Fruit fly (Drosophila melanogaster) whole organism, wandering third instar larva: ENCODE measurements around the gene Pvf1.
A peak's percentile ranks its signal among the peaks of the same experiment; 100 is the strongest.

Experiments used
- CG32264 ChIP-seq: fragments of 200-800 bp; sonication (Bioruptor generic); optimal IDR thresholded peaks from 2 replicates; lab custom pipeline; 2016; ENCODE audit warnings: missing biosample characterization, missing genetic modification characterization
- CrebA ChIP-seq: fragments of 200-800 bp; sonication (Bioruptor generic); optimal IDR thresholded peaks from 2 replicates; lab custom pipeline; 2016; ENCODE audit warnings: missing biosample characterization, mild to moderate bottlenecking, missing genetic modification characterization, borderline replicate concordance
- Dif ChIP-seq: fragments of 200-275, 200-300 bp; sonication (Bioruptor generic); optimal IDR thresholded peaks from 2 replicates; lab custom pipeline; 2018; ENCODE audit warnings: missing biosample characterization, missing genetic modification characterization; ENCODE audit not compliant: partially characterized antibody
- GATAd ChIP-seq: sonication (Bioruptor generic); optimal IDR thresholded peaks from 2 replicates; lab custom pipeline; 2016; ENCODE audit warnings: missing biosample characterization, missing genetic modification characterization
- HLH106 ChIP-seq: fragments of 200-800 bp; optimal IDR thresholded peaks from 3 replicates; lab custom pipeline; 2019; ENCODE audit warnings: missing biosample characterization, mild to moderate bottlenecking, missing genetic modification characterization, moderate library complexity
- Hr78 ChIP-seq: fragments of >200 bp; optimal IDR thresholded peaks from 2 replicates; lab custom pipeline; 2017; ENCODE audit warnings: missing biosample characterization, missing genetic modification characterization
- Hr83 ChIP-seq: fragments of 200-300 bp; sonication (Bioruptor generic); optimal IDR thresholded peaks from 2 replicates; lab custom pipeline; 2016; ENCODE audit warnings: missing biosample characterization, mild to moderate bottlenecking, missing genetic modification characterization, moderate library complexity; ENCODE audit not compliant: poor library complexity, severe bottlenecking
- Jra ChIP-seq: sonication (Bioruptor generic); optimal IDR thresholded peaks from 2 replicates; lab custom pipeline; 2016; ENCODE audit warnings: missing biosample characterization, missing genetic modification characterization
- Myc ChIP-seq: fragments of >200 bp; optimal IDR thresholded peaks from 2 replicates; lab custom pipeline; 2017
- N ChIP-seq: fragments of >200 bp; optimal IDR thresholded peaks from 2 replicates; lab custom pipeline; 2018; ENCODE audit warnings: missing biosample characterization, missing external identifiers, missing genetic modification characterization
- OdsH ChIP-seq: fragments of 200-800 bp; sonication (Bioruptor generic); optimal IDR thresholded peaks from 2 replicates; lab custom pipeline; 2016; ENCODE audit warnings: missing biosample characterization, mild to moderate bottlenecking, missing genetic modification characterization
- Rel ChIP-seq, 2 experiments: fragments of 200-800 bp; sonication (Bioruptor generic) in 1 of 2; optimal IDR thresholded peaks; 2 replicates in 1 of 2; 3 replicates in 1 of 2; lab custom pipeline; 2016 to 2019; ENCODE audit warnings: mild to moderate bottlenecking in 2 of 2, missing biosample characterization in 2 of 2, missing genetic modification characterization in 2 of 2, moderate library complexity in 1 of 2
- Sp1 ChIP-seq: fragments of 200-800 bp; sonication (Bioruptor generic); optimal IDR thresholded peaks from 3 replicates; lab custom pipeline; 2019; ENCODE audit warnings: missing biosample characterization, mild to moderate bottlenecking, missing genetic modification characterization, moderate library complexity
- Vsx2 ChIP-seq: fragments of 200-300, 225-300 bp; sonication (Bioruptor generic); optimal IDR thresholded peaks from 2 replicates; lab custom pipeline; 2018; ENCODE audit warnings: missing biosample characterization, missing genetic modification characterization; ENCODE audit not compliant: partially characterized antibody
- br ChIP-seq: fragments of 200-800 bp; sonication (Bioruptor generic); optimal IDR thresholded peaks from 2 replicates; lab custom pipeline; 2016; ENCODE audit warnings: missing biosample characterization, missing genetic modification characterization
- brk ChIP-seq: fragments of 200-800 bp; sonication (Bioruptor generic); optimal IDR thresholded peaks from 2 replicates; lab custom pipeline; 2016; ENCODE audit warnings: missing biosample characterization, mild to moderate bottlenecking, missing genetic modification characterization
- dl ChIP-seq, 2 experiments: fragments of 175-275, 200-275 bp in 1 of 2; fragments of 200-275 bp in 1 of 2; sonication (Bioruptor generic); optimal IDR thresholded peaks; lab custom pipeline; 2018; ENCODE audit warnings: mild to moderate bottlenecking in 2 of 2, missing biosample characterization in 2 of 2, missing genetic modification characterization in 2 of 2, moderate library complexity in 2 of 2; ENCODE audit not compliant: partially characterized antibody in 2 of 2, insufficient read depth in 1 of 2
- dmrt93B ChIP-seq: fragments of 200-800 bp; sonication (Bioruptor generic); optimal IDR thresholded peaks from 2 replicates; lab custom pipeline; 2018; ENCODE audit warnings: missing biosample characterization, mild to moderate bottlenecking, missing genetic modification characterization
- dsf ChIP-seq: sonication (Bioruptor generic); optimal IDR thresholded peaks from 2 replicates; lab custom pipeline; 2016; ENCODE audit warnings: missing biosample characterization, missing genetic modification characterization, borderline replicate concordance
- foxo ChIP-seq, 2 experiments: fragments of 200-800 bp; sonication (Bioruptor generic); optimal IDR thresholded peaks; 2 replicates in 1 of 2; 3 replicates in 1 of 2; lab custom pipeline; 2016 to 2017; ENCODE audit warnings: missing biosample characterization in 2 of 2, missing genetic modification characterization in 2 of 2
- fru ChIP-seq: fragments of 200-800 bp; sonication (Bioruptor generic); optimal IDR thresholded peaks from 3 replicates; lab custom pipeline; 2016; ENCODE audit warnings: missing biosample characterization, mild to moderate bottlenecking, missing genetic modification characterization
- h ChIP-seq: fragments of 200-800 bp; sonication (Bioruptor generic); optimal IDR thresholded peaks from 3 replicates; lab custom pipeline; 2016; ENCODE audit warnings: missing biosample characterization, mild to moderate bottlenecking, missing genetic modification characterization
- jim ChIP-seq: fragments of 175-275, 200-325 bp; sonication (Bioruptor generic); optimal IDR thresholded peaks from 2 replicates; lab custom pipeline; 2016; ENCODE audit warnings: missing biosample characterization, mild to moderate bottlenecking, missing genetic modification characterization
- lola ChIP-seq: fragments of >200 bp; optimal IDR thresholded peaks from 2 replicates; lab custom pipeline; 2017; ENCODE audit warnings: missing biosample characterization, missing genetic modification characterization
- pan ChIP-seq: fragments of >200 bp; optimal IDR thresholded peaks from 2 replicates; lab custom pipeline; 2017
- psq ChIP-seq: fragments of 200-800 bp; sonication (Bioruptor generic); optimal IDR thresholded peaks from 3 replicates; lab custom pipeline; 2017; ENCODE audit warnings: missing biosample characterization, mild to moderate bottlenecking, missing genetic modification characterization, moderate library complexity
- rgr ChIP-seq: fragments of 200-800 bp; sonication (Bioruptor generic); optimal IDR thresholded peaks from 3 replicates; lab custom pipeline; 2016; ENCODE audit warnings: missing biosample characterization, mild to moderate bottlenecking, missing genetic modification characterization
- sage ChIP-seq: fragments of 200-800 bp; sonication (Bioruptor generic); optimal IDR thresholded peaks from 2 replicates; lab custom pipeline; 2016; ENCODE audit warnings: missing biosample characterization, mild to moderate bottlenecking, missing genetic modification characterization
- sv ChIP-seq: fragments of 200-800 bp; sonication (Bioruptor generic); optimal IDR thresholded peaks from 3 replicates; lab custom pipeline; 2016; ENCODE audit warnings: missing biosample characterization, missing genetic modification characterization
- tai ChIP-seq: sonication (Bioruptor generic); optimal IDR thresholded peaks from 2 replicates; lab custom pipeline; 2016; ENCODE audit warnings: missing biosample characterization, missing genetic modification characterization
- usp ChIP-seq: fragments of >200 bp; optimal IDR thresholded peaks from 2 replicates; lab custom pipeline; 2017; ENCODE audit warnings: missing biosample characterization, missing genetic modification characterization
- woc ChIP-seq: sonication (Bioruptor generic); optimal IDR thresholded peaks from 2 replicates; lab custom pipeline; 2016; ENCODE audit warnings: missing biosample characterization, mild to moderate bottlenecking, missing genetic modification characterization

The Pvf1 gene

dm6 chrX:18863748-18864482 is 31.4 kb downstream of the Pvf1 start, which contains the start of the genes CG7326 and Dora (continued):
- peak; percentile 71 for TF ChIP-seq N (GFP tag; lab: Kevin White, UChicago)
- no peak for TF ChIP-seq foxo (GFP tag; optimal IDR thresholded peaks at IDR 0.05; lab: Kevin White, UChicago)
- peak; percentile 31 for TF ChIP-seq h (GFP tag; lab: Kevin White, UChicago)
- no peak for TF ChIP-seq jim
- no peak for TF ChIP-seq sage (GFP tag; lab: Kevin White, UChicago)
- TF ChIP-seq tai (GFP tag; lab: Kevin White, UChicago), result no peak
- no peak for TF ChIP-seq CG32264 (GFP tag; lab: Kevin White, UChicago)
- no peak for TF ChIP-seq dmrt93B (GFP tag; lab: Kevin White, UChicago)
- TF ChIP-seq Sp1 (GFP tag; lab: Kevin White, UChicago), result no peak
- no peak for TF ChIP-seq brk (GFP tag; lab: Kevin White, UChicago)
- no peak for TF ChIP-seq GATAd (GFP tag; lab: Kevin White, UChicago)

dm6 chrX:18864483-18865358 is 32.2 kb downstream of the Pvf1 start:
- peak; percentile 82 for TF ChIP-seq psq (GFP tag; lab: Kevin White, UChicago)
- TF ChIP-seq tai (GFP tag; lab: Kevin White, UChicago), result no peak
- peak in 1 of 2 experiments; percentile 61 for TF ChIP-seq dl (GFP tag; optimal IDR thresholded peaks at IDR 0.05; lab: Kevin White, UChicago; ENCODE audit: insufficient read depth in 1 of 2, partially characterized antibody in 2 of 2)
- TF ChIP-seq woc (GFP tag; lab: Kevin White, UChicago), result no peak
- TF ChIP-seq N (GFP tag; lab: Kevin White, UChicago), result no peak
- no peak for TF ChIP-seq Rel (GFP tag; optimal IDR thresholded peaks at IDR 0.05; lab: Kevin White, UChicago)
- TF ChIP-seq Rel (tag; optimal IDR thresholded peaks at IDR 0.05; lab: Kevin White, UChicago), result peak; percentile 52
- peak; percentile 19 for TF ChIP-seq Dif
- no peak for TF ChIP-seq sage (GFP tag; lab: Kevin White, UChicago)

- TF ChIP-seq dmrt93B (GFP tag; lab: Kevin White, UChicago) (no peak), dl (GFP tag; optimal IDR thresholded peaks at IDR 0.05; lab: Kevin White, UChicago; ENCODE audit: insufficient read depth in 1 of 2, partially characterized antibody in 2 of 2) (no peak), CrebA (GFP tag; lab: Kevin White, UChicago) (no peak), psq (GFP tag; lab: Kevin White, UChicago) (peak; percentile 73)
- TF ChIP-seq, all 38 proteins: peak for 1
Measured at dm6 chrX:18866289-18866832, 33.9 kb downstream of the Pvf1 start.

- no peak for TF ChIP-seq jim
- no peak for TF ChIP-seq fru (GFP tag; lab: Kevin White, UChicago)
- no peak for TF ChIP-seq GATAd (GFP tag; lab: Kevin White, UChicago)
- no peak for TF ChIP-seq HLH106 (tag; lab: Kevin White, UChicago)
- no peak for TF ChIP-seq rgr (GFP tag; lab: Kevin White, UChicago)
- no peak for TF ChIP-seq h (GFP tag; lab: Kevin White, UChicago)
- TF ChIP-seq psq (GFP tag; lab: Kevin White, UChicago), result no peak
- no peak for TF ChIP-seq Hr78 (GFP tag; lab: Kevin White, UChicago)
- TF ChIP-seq Dif, result no peak
- TF ChIP-seq Sp1 (GFP tag; lab: Kevin White, UChicago), result no peak
- TF ChIP-seq lola (GFP tag; lab: Kevin White, UChicago), result no peak
Measured at dm6 chrX:18868142-18868541, 35.7 kb downstream of the Pvf1 start.

dm6 chrX:18869489-18870132 is 37.1 kb downstream of the Pvf1 start:
- TF ChIP-seq Jra (GFP tag; lab: Kevin White, UChicago) (no peak), psq (GFP tag; lab: Kevin White, UChicago) (peak; percentile 54), Sp1 (GFP tag; lab: Kevin White, UChicago) (peak; percentile 60), dsf (GFP tag; lab: Kevin White, UChicago) (no peak), sage (GFP tag; lab: Kevin White, UChicago) (no peak), dl (GFP tag; optimal IDR thresholded peaks at IDR 0.05; lab: Kevin White, UChicago; ENCODE audit: insufficient read depth in 1 of 2, partially characterized antibody in 2 of 2) (no peak), br (GFP tag; lab: Kevin White, UChicago) (peak; percentile 64), Myc (lab: Kevin White, UChicago) (peak; percentile 49), GATAd (GFP tag; lab: Kevin White, UChicago) (no peak), CG32264 (GFP tag; lab: Kevin White, UChicago) (peak; percentile 19), dmrt93B (GFP tag; lab: Kevin White, UChicago) (no peak), Vsx2 (GFP tag; lab: Kevin White, UChicago) (no peak), HLH106 (tag; lab: Kevin White, UChicago) (peak; percentile 39), fru (GFP tag; lab: Kevin White, UChicago) (peak; percentile 72), N (GFP tag; lab: Kevin White, UChicago) (no peak), sv (GFP tag; lab: Kevin White, UChicago) (no peak), Hr83 (GFP tag; lab: Kevin White, UChicago) (peak; percentile 57), usp (GFP tag; lab: Kevin White, UChicago) (no peak), pan (lab: Kevin White, UChicago) (no peak), CrebA (GFP tag; lab: Kevin White, UChicago) (no peak), OdsH (GFP tag; lab: Kevin White, UChicago) (peak; percentile 56), woc (GFP tag; lab: Kevin White, UChicago) (peak; percentile 27), jim (no peak)
